Fruit fly (Drosophila melanogaster) whole organism, embryonic: ENCODE data around the gene CG11674.

Source experiments
- Bdp1 ChIP-seq: fragments of 200-800 bp; sonication (Bioruptor generic); optimal IDR thresholded peaks from 3 replicates; lab custom pipeline; 2016; ENCODE audit warnings: missing biosample characterization, missing genetic modification characterization
- BtbVII ChIP-seq: fragments of 200-800 bp; sonication (Bioruptor generic); optimal IDR thresholded peaks from 3 replicates; lab custom pipeline; 2017; ENCODE audit warnings: missing biosample characterization, mild to moderate bottlenecking, missing genetic modification characterization
- CG12744 ChIP-seq: fragments of 200-800 bp; sonication (Bioruptor generic); optimal IDR thresholded peaks from 2 replicates; lab custom pipeline; 2016; ENCODE audit warnings: missing biosample characterization, missing genetic modification characterization
- CG14441 ChIP-seq: fragments of 200-800 bp; sonication (Bioruptor generic); IDR thresholded peaks from 2 replicates; pipeline ENCODE4 v1.3.6; 2022; ENCODE audit warnings: missing biosample characterization, missing genetic modification characterization
- CG14710 ChIP-seq: fragments of 200-800 bp; sonication (Bioruptor generic); optimal IDR thresholded peaks from 3 replicates; lab custom pipeline; 2019; ENCODE audit warnings: missing biosample characterization, mild to moderate bottlenecking, missing genetic modification characterization, moderate library complexity
- CG17361 ChIP-seq: fragments of 200-800 bp; sonication (Bioruptor generic); IDR thresholded peaks from 3 replicates; pipeline ENCODE4 v1.3.6; 2022; ENCODE audit warnings: missing biosample characterization, missing genetic modification characterization
- CG17612 ChIP-seq: fragments of 200-800 bp; sonication (Bioruptor generic); IDR thresholded peaks from 2 replicates; pipeline ENCODE4 v1.3.6; 2022; ENCODE audit warnings: missing biosample characterization, missing genetic modification characterization
- CG2120 ChIP-seq: fragments of 200-800 bp; sonication (Bioruptor generic); optimal IDR thresholded peaks from 3 replicates; lab custom pipeline; 2016; ENCODE audit warnings: missing biosample characterization, missing genetic modification characterization
- CG30020 ChIP-seq: fragments of 200-800 bp; optimal IDR thresholded peaks from 2 replicates; lab custom pipeline; 2019; ENCODE audit warnings: missing biosample characterization, mild to moderate bottlenecking, missing genetic modification characterization, moderate library complexity
- CG7357 ChIP-seq: fragments of 200-800 bp; sonication (Bioruptor generic); IDR thresholded peaks from 3 replicates; pipeline ENCODE4 v1.3.6; 2022; ENCODE audit warnings: missing biosample characterization, missing genetic modification characterization
- CG8388 ChIP-seq: fragments of 200-800 bp; sonication (Bioruptor generic); optimal IDR thresholded peaks from 2 replicates; lab custom pipeline; 2019; ENCODE audit warnings: missing biosample characterization, mild to moderate bottlenecking, missing genetic modification characterization, moderate library complexity
- CkIIα-i1 ChIP-seq: fragments of 200-800 bp; sonication (Bioruptor generic); IDR thresholded peaks from 2 replicates; pipeline ENCODE4 v1.3.6; 2022; ENCODE audit warnings: missing biosample characterization, missing genetic modification characterization
- CoRest ChIP-seq: fragments of 200-800 bp; sonication (Bioruptor generic); optimal IDR thresholded peaks from 3 replicates; lab custom pipeline; 2018; ENCODE audit warnings: missing biosample characterization, mild to moderate bottlenecking, missing genetic modification characterization, moderate library complexity
- D19B ChIP-seq: fragments of 200-800 bp; sonication (Bioruptor generic); optimal IDR thresholded peaks from 2 replicates; lab custom pipeline; 2017; ENCODE audit warnings: missing biosample characterization, mild to moderate bottlenecking, missing genetic modification characterization
- ERR ChIP-seq: fragments of 200-800 bp; sonication (Bioruptor generic); optimal IDR thresholded peaks from 2 replicates; lab custom pipeline; 2016; ENCODE audit warnings: missing biosample characterization, missing genetic modification characterization
- Hand ChIP-seq: fragments of 200-800 bp; sonication (Bioruptor generic); optimal IDR thresholded peaks from 2 replicates; lab custom pipeline; 2017; ENCODE audit warnings: mild to moderate bottlenecking, missing biosample characterization, missing genetic modification reagents, missing genetic modification characterization
- Hey ChIP-seq: fragments of 200-800 bp; sonication (Bioruptor generic); optimal IDR thresholded peaks from 3 replicates; lab custom pipeline; 2018; ENCODE audit warnings: missing biosample characterization, mild to moderate bottlenecking, missing genetic modification characterization
- Hr3 ChIP-seq: fragments of 200-800 bp; sonication (Bioruptor generic); optimal IDR thresholded peaks from 3 replicates; lab custom pipeline; 2016; ENCODE audit warnings: missing biosample characterization, missing genetic modification characterization
- Hr39 ChIP-seq: fragments of >200 bp; optimal IDR thresholded peaks from 2 replicates; lab custom pipeline; 2017
- Meics ChIP-seq: fragments of 200-800 bp; sonication (Bioruptor generic); optimal IDR thresholded peaks from 2 replicates; lab custom pipeline; 2017; ENCODE audit warnings: missing biosample characterization, mild to moderate bottlenecking, missing genetic modification characterization
- NC2α ChIP-seq: fragments of 200-800 bp; sonication (Bioruptor generic); optimal IDR thresholded peaks from 2 replicates; lab custom pipeline; 2016; ENCODE audit warnings: missing biosample characterization, missing genetic modification characterization
- Oli ChIP-seq: fragments of 200-800 bp; sonication (Bioruptor generic); optimal IDR thresholded peaks from 2 replicates; lab custom pipeline; 2018; ENCODE audit warnings: missing biosample characterization, mild to moderate bottlenecking, missing genetic modification characterization, moderate library complexity
- Poxn ChIP-seq: fragments of 200-800 bp; sonication (Bioruptor generic); IDR thresholded peaks from 2 replicates; pipeline ENCODE4 v1.3.6; 2022; ENCODE audit warnings: missing biosample characterization, missing genetic modification characterization
- Ptx1 ChIP-seq: fragments of 200-800 bp; sonication (Bioruptor generic); IDR thresholded peaks from 2 replicates; pipeline ENCODE4 v1.3.6; 2022; ENCODE audit warnings: missing biosample characterization, missing genetic modification characterization
- Six4 ChIP-seq: fragments of 200-800 bp; sonication (Bioruptor generic); optimal IDR thresholded peaks from 2 replicates; lab custom pipeline; 2016; ENCODE audit warnings: missing biosample characterization, missing genetic modification characterization
- Sox100B ChIP-seq: fragments of 200-800 bp; sonication (Bioruptor generic); optimal IDR thresholded peaks from 3 replicates; lab custom pipeline; 2018; ENCODE audit warnings: missing biosample characterization, mild to moderate bottlenecking, missing genetic modification characterization
- ac ChIP-seq: fragments of 200-800 bp; sonication (Bioruptor generic); optimal IDR thresholded peaks from 3 replicates; lab custom pipeline; 2017; ENCODE audit warnings: missing biosample characterization, mild to moderate bottlenecking, missing genetic modification characterization
- al ChIP-seq: fragments of 200-800 bp; sonication (Bioruptor generic); IDR thresholded peaks from 2 replicates; pipeline ENCODE4 v1.3.6; 2022; ENCODE audit warnings: missing biosample characterization, missing genetic modification characterization
- amos ChIP-seq: fragments of 200-800 bp; sonication (Bioruptor generic); IDR thresholded peaks from 2 replicates; pipeline ENCODE4 v1.3.6; 2022; ENCODE audit warnings: missing biosample characterization, missing genetic modification characterization; ENCODE audit not compliant: partially characterized antibody
- ash1 ChIP-seq: fragments of 200-800 bp; sonication (Bioruptor generic); optimal IDR thresholded peaks from 2 replicates; lab custom pipeline; 2018; ENCODE audit warnings: missing biosample characterization, mild to moderate bottlenecking, missing genetic modification characterization
- bcd ChIP-seq: fragments of 200-800 bp; sonication (Bioruptor generic); optimal IDR thresholded peaks from 2 replicates; lab custom pipeline; 2017; ENCODE audit warnings: missing biosample characterization, mild to moderate bottlenecking, missing genetic modification characterization
- bigmax ChIP-seq: fragments of 200-800 bp; sonication (Bioruptor generic); optimal IDR thresholded peaks from 2 replicates; lab custom pipeline; 2018; ENCODE audit warnings: missing biosample characterization, mild to moderate bottlenecking, missing genetic modification characterization
- cas ChIP-seq: fragments of 200-800 bp; sonication (Bioruptor generic); IDR thresholded peaks from 2 replicates; pipeline ENCODE4 v1.3.6; 2022; ENCODE audit warnings: missing biosample characterization, missing genetic modification characterization
- ci ChIP-seq: fragments of 200-800 bp; sonication (Bioruptor generic); IDR thresholded peaks from 3 replicates; pipeline ENCODE4 v1.3.6; 2022; ENCODE audit warnings: missing biosample characterization, missing genetic modification characterization
- croc ChIP-seq: fragments of 200-800 bp; sonication (Bioruptor generic); conservative IDR thresholded peaks from 3 replicates; pipeline ENCODE4 v1.3.6; 2022; ENCODE audit warnings: missing biosample characterization, missing genetic modification characterization
- hkb ChIP-seq, 2 experiments: fragments of 200-800 bp in 1 of 2; fragments of >200 bp in 1 of 2; sonication (Bioruptor generic) in 1 of 2; IDR thresholded peaks in 1 of 2; optimal IDR thresholded peaks in 1 of 2; 2 replicates each; pipeline versions ENCODE4 v1.3.6 to Lab custom; 2017 to 2022; ENCODE audit warnings: missing biosample characterization in 1 of 2, missing genetic modification characterization in 1 of 2
- knrl ChIP-seq: fragments of 200-800 bp; sonication (Bioruptor generic); IDR thresholded peaks from 3 replicates; pipeline ENCODE4 v1.3.6; 2022; ENCODE audit warnings: missing biosample characterization, missing genetic modification characterization; ENCODE audit not compliant: partially characterized antibody
- lbe ChIP-seq: fragments of 200-800 bp; sonication (Bioruptor generic); optimal IDR thresholded peaks from 2 replicates; lab custom pipeline; 2016; ENCODE audit warnings: missing biosample characterization, mild to moderate bottlenecking, missing genetic modification characterization
- lilli ChIP-seq: fragments of 200-800 bp; sonication (Bioruptor generic); optimal IDR thresholded peaks from 3 replicates; lab custom pipeline; 2016; ENCODE audit warnings: missing biosample characterization, missing genetic modification characterization
- maf-S ChIP-seq: fragments of 200-800 bp; sonication (Bioruptor generic); optimal IDR thresholded peaks from 2 replicates; lab custom pipeline; 2016; ENCODE audit warnings: missing biosample characterization, missing genetic modification characterization
- onecut ChIP-seq: fragments of 200-800 bp; sonication (Bioruptor generic); IDR thresholded peaks from 2 replicates; pipeline ENCODE4 v1.3.6; 2022; ENCODE audit warnings: missing biosample characterization, missing genetic modification characterization
- ranshi ChIP-seq: fragments of 200-800 bp; sonication (Bioruptor generic); IDR thresholded peaks from 2 replicates; pipeline ENCODE4 v1.3.6; 2022; ENCODE audit warnings: missing biosample characterization, missing genetic modification characterization
- sc ChIP-seq, 3 experiments: fragments of >200 bp in 2 of 3; fragments of 200-800 bp in 1 of 3; sonication (Bioruptor generic) in 1 of 3; optimal IDR thresholded peaks; 2 replicates in 2 of 3; 3 replicates in 1 of 3; lab custom pipeline; 2017; ENCODE audit warnings: mild to moderate bottlenecking in 1 of 3, missing biosample characterization in 1 of 3, missing genetic modification characterization in 1 of 3, missing genetic modification reagents in 1 of 3
- tup ChIP-seq: fragments of 200-800 bp; sonication (Bioruptor generic); optimal IDR thresholded peaks from 2 replicates; lab custom pipeline; 2016; ENCODE audit warnings: missing biosample characterization, mild to moderate bottlenecking, missing genetic modification characterization, moderate library complexity
- unpg ChIP-seq: fragments of 200-800 bp; sonication (Bioruptor generic); optimal IDR thresholded peaks from 3 replicates; lab custom pipeline; 2018; ENCODE audit warnings: missing biosample characterization, mild to moderate bottlenecking, missing genetic modification characterization, moderate library complexity
- usp ChIP-seq: fragments of >200 bp; optimal IDR thresholded peaks from 2 replicates; lab custom pipeline; 2017; ENCODE audit warnings: missing biosample characterization, missing genetic modification characterization
- vvl ChIP-seq: fragments of 200-800 bp; sonication (Bioruptor generic); IDR thresholded peaks from 2 replicates; pipeline ENCODE4 v1.3.6; 2022; ENCODE audit warnings: missing biosample characterization, missing genetic modification characterization
- zen2 ChIP-seq: fragments of 200-800 bp; sonication (Bioruptor generic); IDR thresholded peaks from 3 replicates; pipeline ENCODE4 v1.3.6; 2022; ENCODE audit warnings: missing biosample characterization, missing genetic modification characterization; ENCODE audit not compliant: partially characterized antibody

CG11674 gene

dm6 chrX:14214505-14215449 is 10.9 kb downstream of the CG11674 start (continued):
- TF ChIP-seq vvl (GFP tag; lab: Robert Waterston, UW) (no peak), BtbVII (peak; percentile 31), ERR (GFP tag; lab: Kevin White, UChicago) (no peak), usp (GFP tag; lab: Kevin White, UChicago) (no peak), lilli (GFP tag; lab: Kevin White, UChicago) (no peak), CG17361 (GFP tag; lab: Robert Waterston, UW) (peak; percentile 33; the same call in 2 of the 3 replicates), croc (GFP tag; lab: Robert Waterston, UW) (no peak), bcd (GFP tag; lab: Kevin White, UChicago) (peak; percentile 54), CG14441 (no peak), Poxn (GFP tag; lab: Robert Waterston, UW) (no peak), al (GFP tag; lab: Robert Waterston, UW) (peak; percentile 49), knrl (GFP tag; lab: Robert Waterston, UW) (no peak), CG8388 (peak; percentile 21), tup (GFP tag; lab: Kevin White, UChicago) (no peak), CG30020 (no peak), NC2α (GFP tag; lab: Kevin White, UChicago) (no peak), CG12744 (GFP tag; lab: Kevin White, UChicago) (no peak), Hand (GFP tag; lab: Kevin White, UChicago) (peak; percentile 47), ash1 (no peak), lbe (GFP tag; lab: Kevin White, UChicago) (no peak), Hr3 (GFP tag; lab: Kevin White, UChicago) (peak; percentile 2), CG17612 (no peak), Sox100B (GFP tag; lab: Kevin White, UChicago) (peak; percentile 35), sc (optimal IDR thresholded peaks at IDR 0.05; lab: Kevin White, UChicago) (no peak), sc (GFP tag; optimal IDR thresholded peaks at IDR 0.05; lab: Kevin White, UChicago) (no peak), zen2 (GFP tag; lab: Robert Waterston, UW) (no peak), Hey (tag; lab: Kevin White, UChicago) (no peak), hkb (optimal IDR thresholded peaks at IDR 0.05; lab: Kevin White, UChicago) (no peak), hkb (GFP tag; IDR thresholded peaks at IDR 0.05; lab: Robert Waterston, UW) (peak; percentile 45; the same call in 1 of the 2 replicates), ac (GFP tag; lab: Kevin White, UChicago) (no peak), CG7357 (GFP tag; lab: Robert Waterston, UW) (0 out of 3 replicates have a peak, but pooled peaks have one; percentile 18), Meics (GFP tag; lab: Kevin White, UChicago) (peak; percentile 57), maf-S (GFP tag; lab: Kevin White, UChicago) (no peak), CG2120 (GFP tag; lab: Kevin White, UChicago) (peak; percentile 21), CG14710 (tag; lab: Kevin White, UChicago) (no peak), D19B (GFP tag; lab: Kevin White, UChicago) (peak; percentile 44), Hr39 (lab: Kevin White, UChicago) (no peak), bigmax (GFP tag; lab: Kevin White, UChicago) (no peak), ci (GFP tag; lab: Robert Waterston, UW) (peak; percentile 28; the same call in 1 of the 3 replicates), CoRest (tag; lab: Kevin White, UChicago) (peak; percentile 48), Oli (tag; lab: Kevin White, UChicago) (peak; percentile 59), CkIIα-i1 (GFP tag; lab: Robert Waterston, UW) (no peak), Six4 (no peak), Ptx1 (GFP tag; lab: Robert Waterston, UW) (peak; percentile 48; the same call in 1 of the 2 replicates), Bdp1 (GFP tag; lab: Kevin White, UChicago) (no peak), ranshi (no peak; the same call in 1 of the 2 replicates), amos (GFP tag; lab: Robert Waterston, UW) (no peak), onecut (no peak), unpg (peak; percentile 61), cas (no peak)
